Fruit fly (Drosophila melanogaster): ENCODE results near the gene RpL7-like.
A peak's percentile ranks its signal among the peaks of the same experiment; 100 is the strongest.

Gene RpL7-like

DNA sequence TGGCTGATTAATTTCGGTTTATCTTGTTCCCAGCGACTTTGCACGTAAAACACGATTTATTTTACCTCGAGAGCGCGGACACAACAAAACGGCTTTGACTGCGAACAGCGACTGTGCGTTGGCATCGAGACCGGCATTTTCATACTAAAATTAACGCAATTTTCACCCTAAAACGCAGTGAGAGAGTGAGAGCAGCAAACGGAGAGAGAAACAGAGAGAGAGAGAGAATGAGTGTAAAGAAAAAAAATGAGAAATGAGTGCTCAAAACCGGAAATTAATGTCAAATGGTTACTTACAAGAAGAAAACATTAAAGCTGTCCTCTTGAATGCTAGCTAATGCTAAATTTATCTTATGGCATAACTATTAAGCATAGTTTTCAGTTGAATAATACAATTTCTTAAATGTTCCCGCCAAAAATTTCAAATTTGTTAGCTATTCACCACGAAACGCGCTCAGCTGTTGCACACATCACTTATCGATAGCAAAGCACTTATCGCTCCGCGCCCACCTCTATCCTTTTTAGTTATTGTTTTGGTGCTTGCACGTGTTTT is at the start of gene RpL7-like, which contains the start of the genes JhI-21 and CG34164 (continued):
- TF ChIP-seq Trl (optimal IDR thresholded peaks at IDR 0.05) (peak; percentile 96 to 99), Trl (GFP tag; optimal IDR thresholded peaks at IDR 0.05) (peak; percentile 62), hkb (optimal IDR thresholded peaks at IDR 0.05) (no peak), hkb (GFP tag; IDR thresholded peaks at IDR 0.05) (peak; percentile 31; the same call in 1 of the 2 replicates), CG17328 (GFP tag; IDR thresholded peaks at IDR 0.05) (no peak), tx (GFP tag; optimal IDR thresholded peaks at IDR 0.05) (no peak), Xbp1 (GFP tag; optimal IDR thresholded peaks at IDR 0.05) (no peak), CG5180 (GFP tag; optimal IDR thresholded peaks at IDR 0.05) (no peak), maf-S (GFP tag; optimal IDR thresholded peaks at IDR 0.05) (no peak), br (optimal IDR thresholded peaks at IDR 0.05) (no peak), hb (GFP tag; IDR thresholded peaks at IDR 0.05; ENCODE audit: partially characterized antibody) (no peak), CTCF (GFP tag; optimal IDR thresholded peaks at IDR 0.05) (no peak), Antp (GFP tag; optimal IDR thresholded peaks at IDR 0.05) (no peak), Dfd (GFP tag; optimal IDR thresholded peaks at IDR 0.05) (no peak), salm (tag; optimal IDR thresholded peaks at IDR 0.05) (no peak), fru (optimal IDR thresholded peaks at IDR 0.05) (no peak), ttk (GFP tag; IDR thresholded peaks at IDR 0.05) (peak; percentile 58; the same call in 1 of the 2 replicates), eve (GFP tag; optimal IDR thresholded peaks at IDR 0.05) (no peak), ranshi (GFP tag; IDR thresholded peaks at IDR 0.05) (no peak), CG10959 (GFP tag; IDR thresholded peaks at IDR 0.05) (no peak), HHEX (GFP tag; optimal IDR thresholded peaks at IDR 0.05) (no peak), CG17612 (GFP tag; IDR thresholded peaks at IDR 0.05) (no peak), oc (tag; optimal IDR thresholded peaks at IDR 0.05) (no peak), p53 (GFP tag; optimal IDR thresholded peaks at IDR 0.05) (no peak), zfh1 (GFP tag; IDR thresholded peaks at IDR 0.05) (peak; percentile 30; the same call in 1 of the 3 replicates), BEAF-32 (GFP tag; optimal IDR thresholded peaks at IDR 0.05) (peak; percentile 71), Adf1 (GFP tag; IDR thresholded peaks at IDR 0.05) (no peak), bowl (GFP tag; IDR thresholded peaks at IDR 0.05) (no peak), pho (GFP tag; optimal IDR thresholded peaks at IDR 0.05) (no peak), CG33557 (GFP tag; optimal IDR thresholded peaks at IDR 0.05) (no peak), pb (GFP tag; optimal IDR thresholded peaks at IDR 0.05) (no peak), fd3F (GFP tag; optimal IDR thresholded peaks at IDR 0.05) (no peak), chif (GFP tag; optimal IDR thresholded peaks at IDR 0.05) (no peak), mirr (GFP tag; optimal IDR thresholded peaks at IDR 0.05) (no peak), CG7556 (GFP tag; optimal IDR thresholded peaks at IDR 0.05) (no peak), lilli (GFP tag; optimal IDR thresholded peaks at IDR 0.05) (no peak), CG8290 (GFP tag; optimal IDR thresholded peaks at IDR 0.05) (no peak), CG8290 (tag; optimal IDR thresholded peaks at IDR 0.05) (no peak), Vsx1 (GFP tag; optimal IDR thresholded peaks at IDR 0.05) (no peak), CG11093 (GFP tag; IDR thresholded peaks at IDR 0.05) (no peak), sisA (GFP tag; IDR thresholded peaks at IDR 0.05) (no peak), vvl (GFP tag; IDR thresholded peaks at IDR 0.05) (peak; percentile 14; the same call in 1 of the 2 replicates), luna (GFP tag; optimal IDR thresholded peaks at IDR 0.05) (no peak), stc (GFP tag; IDR thresholded peaks at IDR 0.05) (no peak), Optix (GFP tag; IDR thresholded peaks at IDR 0.05) (no peak), ssp (GFP tag; IDR thresholded peaks at IDR 0.05) (no peak), slou (GFP tag; optimal IDR thresholded peaks at IDR 0.05) (no peak), CG9609 (GFP tag; optimal IDR thresholded peaks at IDR 0.05) (no peak), pzg (GFP tag; optimal IDR thresholded peaks at IDR 0.05) (peak; percentile 86), CG42726 (GFP tag; IDR thresholded peaks at IDR 0.05; ENCODE audit: partially characterized antibody) (peak; percentile 49; the same call in 1 of the 2 replicates), bcd (GFP tag; optimal IDR thresholded peaks at IDR 0.05) (no peak), HmgD (GFP tag; optimal IDR thresholded peaks at IDR 0.05) (no peak), CG32532 (GFP tag; IDR thresholded peaks at IDR 0.05) (peak; percentile 65; the same call in 1 of the 2 replicates), CG9215 (GFP tag; IDR thresholded peaks at IDR 0.05) (no peak)

Measured in whole organism, embryonic.